Fruit fly (Drosophila melanogaster) whole organism, embryonic: Measurements from ENCODE around the gene fan.

Experiments used
- Atf6 ChIP-seq: fragments of 200-800 bp; sonication (Bioruptor generic); IDR thresholded peaks from 2 replicates; pipeline ENCODE4 v1.3.6; 2022; ENCODE audit warnings: missing biosample characterization, missing genetic modification characterization
- BEAF-32 ChIP-seq: fragments of 200-800 bp; sonication (Bioruptor generic); optimal IDR thresholded peaks from 3 replicates; lab custom pipeline; 2017; ENCODE audit warnings: missing biosample characterization, missing genetic modification characterization, mild to moderate bottlenecking, moderate library complexity, missing genetic modification reagents
- Bgb ChIP-seq: fragments of 200-800 bp; sonication (Bioruptor generic); IDR thresholded peaks from 2 replicates; pipeline ENCODE4 v1.3.6; 2022; ENCODE audit warnings: missing biosample characterization, missing genetic modification characterization; ENCODE audit not compliant: partially characterized antibody
- Blimp-1 ChIP-seq: fragments of 200-800 bp; sonication (Bioruptor generic); optimal IDR thresholded peaks from 3 replicates; lab custom pipeline; 2018; ENCODE audit warnings: missing biosample characterization, missing genetic modification characterization, mild to moderate bottlenecking, moderate library complexity, missing genetic modification reagents
- BtbVII ChIP-seq: fragments of 200-800 bp; sonication (Bioruptor generic); optimal IDR thresholded peaks from 3 replicates; lab custom pipeline; 2017; ENCODE audit warnings: missing biosample characterization, mild to moderate bottlenecking, missing genetic modification characterization
- C15 ChIP-seq: fragments of 200-800 bp; sonication (Bioruptor generic); IDR thresholded peaks from 3 replicates; pipeline ENCODE4 v1.3.6; 2022; ENCODE audit warnings: missing biosample characterization, missing genetic modification characterization
- CG10654 ChIP-seq: fragments of 200-800 bp; sonication (Bioruptor generic); optimal IDR thresholded peaks from 2 replicates; lab custom pipeline; 2016; ENCODE audit warnings: missing biosample characterization, missing genetic modification characterization
- CG12104 ChIP-seq: fragments of 200-800 bp; sonication (Bioruptor generic); optimal IDR thresholded peaks from 3 replicates; lab custom pipeline; 2016; ENCODE audit warnings: missing biosample characterization, missing genetic modification characterization
- CG14014 ChIP-seq: fragments of 200-800 bp; sonication (Bioruptor generic); IDR thresholded peaks from 2 replicates; pipeline ENCODE4 v1.3.6; 2022; ENCODE audit warnings: missing biosample characterization, missing genetic modification characterization
- CG14965 ChIP-seq: fragments of 200-800 bp; sonication (Bioruptor generic); optimal IDR thresholded peaks from 2 replicates; lab custom pipeline; 2016; ENCODE audit warnings: missing biosample characterization, missing genetic modification characterization, borderline replicate concordance
- CG17912 ChIP-seq: fragments of 200-800 bp; sonication (Bioruptor generic); optimal IDR thresholded peaks from 2 replicates; lab custom pipeline; 2018; ENCODE audit warnings: missing biosample characterization, mild to moderate bottlenecking, missing genetic modification characterization
- CG18262 ChIP-seq: fragments of 200-800 bp; optimal IDR thresholded peaks from 3 replicates; lab custom pipeline; 2019; ENCODE audit warnings: missing biosample characterization, mild to moderate bottlenecking, missing genetic modification characterization, moderate library complexity
- CG2199 ChIP-seq: fragments of 200-800 bp; sonication (Bioruptor generic); IDR thresholded peaks from 3 replicates; pipeline ENCODE4 v1.3.6; 2022; ENCODE audit warnings: missing biosample characterization, missing genetic modification characterization
- CG30020 ChIP-seq: fragments of 200-800 bp; optimal IDR thresholded peaks from 2 replicates; lab custom pipeline; 2019; ENCODE audit warnings: missing biosample characterization, mild to moderate bottlenecking, missing genetic modification characterization, moderate library complexity
- CG3065 ChIP-seq: fragments of 200-800 bp; sonication (Bioruptor generic); optimal IDR thresholded peaks from 2 replicates; lab custom pipeline; 2016; ENCODE audit warnings: missing biosample characterization, missing genetic modification characterization
- CG3726 ChIP-seq: fragments of 200-800 bp; sonication (Bioruptor generic); IDR thresholded peaks from 3 replicates; pipeline ENCODE4, ENCODE4 v1.3.6; 2022; ENCODE audit warnings: missing biosample characterization, missing genetic modification characterization
- CG4404 ChIP-seq: fragments of 200-800 bp; sonication (Bioruptor generic); IDR thresholded peaks from 2 replicates; pipeline ENCODE4 v1.3.6; 2022; ENCODE audit warnings: missing biosample characterization, missing genetic modification characterization
- CG6854 ChIP-seq: fragments of 200-800 bp; sonication (Bioruptor generic); optimal IDR thresholded peaks from 3 replicates; lab custom pipeline; 2017; ENCODE audit warnings: missing biosample characterization, mild to moderate bottlenecking, missing genetic modification characterization
- CG7372 ChIP-seq: fragments of 200-800 bp; sonication (Bioruptor generic); IDR thresholded peaks from 2 replicates; pipeline ENCODE4 v1.3.6; 2022; ENCODE audit warnings: missing biosample characterization, missing genetic modification characterization
- CG7786 ChIP-seq: fragments of 200-800 bp; sonication (Bioruptor generic); optimal IDR thresholded peaks from 2 replicates; lab custom pipeline; 2016; ENCODE audit warnings: missing biosample characterization, missing genetic modification characterization
- CkIIα-i1 ChIP-seq: fragments of 200-800 bp; sonication (Bioruptor generic); IDR thresholded peaks from 2 replicates; pipeline ENCODE4 v1.3.6; 2022; ENCODE audit warnings: missing biosample characterization, missing genetic modification characterization
- CoRest ChIP-seq: fragments of 200-800 bp; sonication (Bioruptor generic); optimal IDR thresholded peaks from 3 replicates; lab custom pipeline; 2018; ENCODE audit warnings: missing biosample characterization, mild to moderate bottlenecking, missing genetic modification characterization, moderate library complexity
- CrebB ChIP-seq: fragments of 200-800 bp; sonication (Bioruptor generic); optimal IDR thresholded peaks from 3 replicates; lab custom pipeline; 2018; ENCODE audit warnings: missing biosample characterization, mild to moderate bottlenecking, missing genetic modification characterization
- MBD-R2 ChIP-seq: fragments of 200-800 bp; sonication (Bioruptor generic); IDR thresholded peaks from 2 replicates; pipeline ENCODE4 v1.3.6; 2022; ENCODE audit warnings: missing biosample characterization, missing genetic modification characterization
- Max ChIP-seq: fragments of 200-800 bp; sonication (Bioruptor generic); optimal IDR thresholded peaks from 2 replicates; lab custom pipeline; 2016; ENCODE audit warnings: missing biosample characterization, mild to moderate bottlenecking, missing genetic modification characterization
- NK7.1 ChIP-seq: fragments of 200-800 bp; sonication (Bioruptor generic); optimal IDR thresholded peaks from 3 replicates; lab custom pipeline; 2016; ENCODE audit warnings: missing biosample characterization, missing genetic modification characterization
- al ChIP-seq: fragments of 200-800 bp; sonication (Bioruptor generic); IDR thresholded peaks from 2 replicates; pipeline ENCODE4 v1.3.6; 2022; ENCODE audit warnings: missing biosample characterization, missing genetic modification characterization
- ap ChIP-seq: fragments of 200-800 bp; sonication (Bioruptor generic); IDR thresholded peaks from 2 replicates; pipeline ENCODE4 v1.3.6; 2022; ENCODE audit warnings: missing biosample characterization, missing genetic modification characterization
- bcd ChIP-seq: fragments of 200-800 bp; sonication (Bioruptor generic); optimal IDR thresholded peaks from 2 replicates; lab custom pipeline; 2017; ENCODE audit warnings: missing biosample characterization, mild to moderate bottlenecking, missing genetic modification characterization
- bsh ChIP-seq, 2 experiments: fragments of 200-800 bp; sonication (Bioruptor generic); optimal IDR thresholded peaks; 2 replicates each; lab custom pipeline; 2017 to 2018; ENCODE audit warnings: mild to moderate bottlenecking in 2 of 2, missing biosample characterization in 2 of 2, missing genetic modification characterization in 2 of 2, moderate library complexity in 1 of 2
- crp ChIP-seq, 2 experiments: fragments of 200-800 bp; sonication (Bioruptor generic); optimal IDR thresholded peaks; 2 replicates in 1 of 2; 3 replicates in 1 of 2; lab custom pipeline; 2017; ENCODE audit warnings: missing biosample characterization in 2 of 2, missing genetic modification characterization in 2 of 2, mild to moderate bottlenecking in 1 of 2, moderate library complexity in 1 of 2
- dan ChIP-seq: fragments of 200-800 bp; sonication (Bioruptor generic); IDR thresholded peaks from 2 replicates; pipeline ENCODE4 v1.3.6; 2022; ENCODE audit warnings: missing biosample characterization, missing genetic modification characterization
- eve ChIP-seq, 2 experiments: fragments of >200 bp; optimal IDR thresholded peaks; 2 replicates each; lab custom pipeline; 2017; ENCODE audit warnings: missing biosample characterization in 2 of 2, missing genetic modification characterization in 2 of 2
- fd102C ChIP-seq: fragments of 200-800 bp; sonication (Bioruptor generic); optimal IDR thresholded peaks from 2 replicates; lab custom pipeline; 2018; ENCODE audit warnings: missing biosample characterization, mild to moderate bottlenecking, missing genetic modification characterization, moderate library complexity
- fd3F ChIP-seq: fragments of 200-800 bp; sonication (Bioruptor generic); optimal IDR thresholded peaks from 2 replicates; lab custom pipeline; 2018; ENCODE audit warnings: missing biosample characterization, mild to moderate bottlenecking, missing genetic modification characterization, moderate library complexity
- gsb ChIP-seq: fragments of 200-800 bp; sonication (Bioruptor generic); IDR thresholded peaks from 2 replicates; pipeline ENCODE4 v1.3.6; 2022; ENCODE audit warnings: missing biosample characterization, missing genetic modification characterization
- jigr1 ChIP-seq: fragments of 200-800 bp; sonication (Bioruptor generic); IDR thresholded peaks from 3 replicates; pipeline ENCODE4 v1.3.6; 2022; ENCODE audit warnings: missing biosample characterization, missing genetic modification characterization
- knrl ChIP-seq: fragments of 200-800 bp; sonication (Bioruptor generic); IDR thresholded peaks from 3 replicates; pipeline ENCODE4 v1.3.6; 2022; ENCODE audit warnings: missing biosample characterization, missing genetic modification characterization; ENCODE audit not compliant: partially characterized antibody
- lab ChIP-seq: fragments of 200-800 bp; sonication (Bioruptor generic); optimal IDR thresholded peaks from 3 replicates; lab custom pipeline; 2017; ENCODE audit warnings: missing biosample characterization, missing genetic modification characterization, mild to moderate bottlenecking, moderate library complexity, missing genetic modification reagents
- lmd ChIP-seq: fragments of 200-800 bp; sonication (Bioruptor generic); IDR thresholded peaks from 2 replicates; pipeline ENCODE4 v1.3.6; 2022; ENCODE audit warnings: missing biosample characterization, missing genetic modification characterization
- maf-S ChIP-seq: fragments of 200-800 bp; sonication (Bioruptor generic); optimal IDR thresholded peaks from 2 replicates; lab custom pipeline; 2016; ENCODE audit warnings: missing biosample characterization, missing genetic modification characterization
- pum ChIP-seq: fragments of 200-800 bp; sonication (Bioruptor generic); optimal IDR thresholded peaks from 2 replicates; lab custom pipeline; 2016; ENCODE audit warnings: missing biosample characterization, missing genetic modification characterization
- scrt ChIP-seq: fragments of 200-800 bp; sonication (Bioruptor generic); optimal IDR thresholded peaks from 2 replicates; lab custom pipeline; 2018; ENCODE audit warnings: missing biosample characterization, mild to moderate bottlenecking, missing genetic modification characterization, moderate library complexity
- sim ChIP-seq: fragments of 200-800 bp; sonication (Bioruptor generic); IDR thresholded peaks from 2 replicates; pipeline ENCODE4 v1.3.6; 2022; ENCODE audit warnings: missing biosample characterization, missing genetic modification characterization
- slbo ChIP-seq: fragments of 200-800 bp; sonication (Bioruptor generic); IDR thresholded peaks from 2 replicates; pipeline ENCODE4 v1.3.6; 2022; ENCODE audit warnings: missing biosample characterization, missing genetic modification characterization
- sna ChIP-seq: fragments of 200-800 bp; sonication (Bioruptor generic); IDR thresholded peaks from 2 replicates; pipeline ENCODE4 v1.3.6; 2022; ENCODE audit warnings: missing biosample characterization, missing genetic modification characterization; ENCODE audit not compliant: partially characterized antibody
- so ChIP-seq: fragments of 200-800 bp; sonication (Bioruptor generic); IDR thresholded peaks from 3 replicates; pipeline ENCODE4 v1.3.6; 2022; ENCODE audit warnings: missing biosample characterization, missing genetic modification characterization
- stc ChIP-seq: fragments of 200-800 bp; sonication (Bioruptor generic); IDR thresholded peaks from 2 replicates; pipeline ENCODE4 v1.3.6; 2022; ENCODE audit warnings: missing biosample characterization, missing genetic modification characterization
- toy ChIP-seq: fragments of 200-800 bp; sonication (Bioruptor generic); IDR thresholded peaks from 2 replicates; pipeline ENCODE4 v1.3.6; 2022; ENCODE audit warnings: missing biosample characterization, missing genetic modification characterization
- twi ChIP-seq: fragments of 200-800 bp; optimal IDR thresholded peaks from 2 replicates; lab custom pipeline; 2019; ENCODE audit warnings: missing biosample characterization, mild to moderate bottlenecking, missing genetic modification characterization, moderate library complexity

The fan gene

dm6 chr3L:8065575-8066410 lies 43.1 kb upstream of the fan start (continued):
- TF ChIP-seq slbo (GFP tag; lab: Robert Waterston, UW) (no peak), pum (GFP tag; lab: Kevin White, UChicago) (no peak), CG17912 (GFP tag; lab: Kevin White, UChicago) (no peak), lab (GFP tag; lab: Kevin White, UChicago) (no peak), sim (GFP tag; lab: Robert Waterston, UW) (no peak), C15 (no peak), CG30020 (no peak), stc (GFP tag; lab: Robert Waterston, UW) (no peak), Max (no peak), fd102C (GFP tag; lab: Kevin White, UChicago) (no peak), CoRest (tag; lab: Kevin White, UChicago) (peak; percentile 5), CG3726 (GFP tag; lab: Robert Waterston, UW) (no peak), gsb (no peak), so (GFP tag; lab: Robert Waterston, UW) (no peak), CrebB (no peak), toy (no peak), Blimp-1 (GFP tag; lab: Kevin White, UChicago) (no peak), al (GFP tag; lab: Robert Waterston, UW) (no peak), dan (GFP tag; lab: Robert Waterston, UW) (no peak), bcd (GFP tag; lab: Kevin White, UChicago) (no peak), jigr1 (no peak), CG10654 (GFP tag; lab: Kevin White, UChicago) (no peak), CG3065 (GFP tag; lab: Kevin White, UChicago) (no peak), maf-S (GFP tag; lab: Kevin White, UChicago) (no peak), CkIIα-i1 (GFP tag; lab: Robert Waterston, UW) (no peak), knrl (GFP tag; lab: Robert Waterston, UW) (peak; percentile 67), CG18262 (tag; lab: Kevin White, UChicago) (peak; percentile 27), CG14965 (GFP tag; lab: Kevin White, UChicago) (no peak), lmd (GFP tag; lab: Robert Waterston, UW) (no peak), eve (GFP tag; optimal IDR thresholded peaks at IDR 0.05; lab: Kevin White, UChicago) (peak in 1 of 2 experiments; percentile 77), twi (tag; lab: Kevin White, UChicago) (no peak), CG7372 (no peak), CG7786 (GFP tag; lab: Kevin White, UChicago) (no peak), CG14014 (GFP tag; lab: Robert Waterston, UW) (no peak), CG12104 (GFP tag; lab: Kevin White, UChicago) (no peak), Bgb (GFP tag; lab: Robert Waterston, UW) (peak; percentile 89), CG6854 (no peak), bsh (GFP tag; optimal IDR thresholded peaks at IDR 0.05; lab: Kevin White, UChicago) (peak in 1 of 2 experiments; percentile 14), CG2199 (GFP tag; lab: Robert Waterston, UW) (0 out of 3 replicates have a peak, but pooled peaks have one; percentile 41), fd3F (GFP tag; lab: Kevin White, UChicago) (no peak), crp (GFP tag; optimal IDR thresholded peaks at IDR 0.05; lab: Kevin White, UChicago) (no peak), scrt (GFP tag; lab: Kevin White, UChicago) (no peak), Atf6 (GFP tag; lab: Robert Waterston, UW) (no peak), MBD-R2 (GFP tag; lab: Robert Waterston, UW) (no peak), CG4404 (no peak), NK7.1 (GFP tag; lab: Kevin White, UChicago) (no peak), BEAF-32 (no peak), BtbVII (peak; percentile 26), sna (GFP tag; lab: Robert Waterston, UW) (no peak), ap (no peak)
